Fruit fly (Drosophila melanogaster) whole organism, embryonic: Measurements from ENCODE around the gene scyl.
A peak's percentile ranks its signal among the peaks of the same experiment; 100 is the strongest.

Source experiments
- Atf-2 ChIP-seq: fragments of 200-800 bp; sonication (Bioruptor generic); optimal IDR thresholded peaks from 2 replicates; lab custom pipeline; 2016; ENCODE audit warnings: missing biosample characterization, missing genetic modification characterization
- BtbVII ChIP-seq: fragments of 200-800 bp; sonication (Bioruptor generic); optimal IDR thresholded peaks from 3 replicates; lab custom pipeline; 2017; ENCODE audit warnings: missing biosample characterization, mild to moderate bottlenecking, missing genetic modification characterization
- CG10209 ChIP-seq: fragments of 200-800 bp; sonication (Bioruptor generic); optimal IDR thresholded peaks from 3 replicates; lab custom pipeline; 2017; ENCODE audit warnings: missing biosample characterization, mild to moderate bottlenecking, missing genetic modification characterization, missing genetic modification reagents
- CG12104 ChIP-seq: fragments of 200-800 bp; sonication (Bioruptor generic); optimal IDR thresholded peaks from 3 replicates; lab custom pipeline; 2016; ENCODE audit warnings: missing biosample characterization, missing genetic modification characterization
- CG14014 ChIP-seq: fragments of 200-800 bp; sonication (Bioruptor generic); IDR thresholded peaks from 2 replicates; pipeline ENCODE4 v1.3.6; 2022; ENCODE audit warnings: missing biosample characterization, missing genetic modification characterization
- CG14441 ChIP-seq: fragments of 200-800 bp; sonication (Bioruptor generic); IDR thresholded peaks from 2 replicates; pipeline ENCODE4 v1.3.6; 2022; ENCODE audit warnings: missing biosample characterization, missing genetic modification characterization
- CG17385 ChIP-seq: fragments of 200-800 bp; sonication (Bioruptor generic); optimal IDR thresholded peaks from 3 replicates; lab custom pipeline; 2018; ENCODE audit warnings: missing biosample characterization, mild to moderate bottlenecking, missing genetic modification characterization
- CG17802 ChIP-seq: fragments of 200-800 bp; sonication (Bioruptor generic); optimal IDR thresholded peaks from 2 replicates; lab custom pipeline; 2018; ENCODE audit warnings: missing biosample characterization, mild to moderate bottlenecking, missing genetic modification characterization, moderate library complexity
- CG18599 ChIP-seq: fragments of 200-800 bp; sonication (Bioruptor generic); optimal IDR thresholded peaks from 3 replicates; lab custom pipeline; 2017; ENCODE audit warnings: missing biosample characterization, missing genetic modification characterization, mild to moderate bottlenecking, moderate library complexity, missing genetic modification reagents
- CG2120 ChIP-seq: fragments of 200-800 bp; sonication (Bioruptor generic); optimal IDR thresholded peaks from 3 replicates; lab custom pipeline; 2016; ENCODE audit warnings: missing biosample characterization, missing genetic modification characterization
- CG32767 ChIP-seq: fragments of 200-800 bp; sonication (Bioruptor generic); IDR thresholded peaks from 2 replicates; pipeline ENCODE4 v1.3.6; 2022; ENCODE audit warnings: missing biosample characterization, missing genetic modification characterization
- CG4854 ChIP-seq: fragments of 200-800 bp; sonication (Bioruptor generic); optimal IDR thresholded peaks from 2 replicates; lab custom pipeline; 2016; ENCODE audit warnings: missing biosample characterization, missing genetic modification characterization, inconsistent platforms
- CG6175 ChIP-seq: fragments of 200-800 bp; sonication (Bioruptor generic); IDR thresholded peaks from 3 replicates; pipeline ENCODE4 v1.3.6; 2022; ENCODE audit warnings: missing biosample characterization, missing genetic modification characterization
- CG6765 ChIP-seq: fragments of 200-800 bp; sonication (Bioruptor generic); optimal IDR thresholded peaks from 3 replicates; lab custom pipeline; 2017; ENCODE audit warnings: missing biosample characterization, mild to moderate bottlenecking, missing genetic modification characterization
- CG7987 ChIP-seq: fragments of 200-800 bp; sonication (Bioruptor generic); optimal IDR thresholded peaks from 2 replicates; lab custom pipeline; 2018; ENCODE audit warnings: missing biosample characterization, mild to moderate bottlenecking, missing genetic modification characterization, moderate library complexity
- CG8089 ChIP-seq: fragments of 200-800 bp; sonication (Bioruptor generic); optimal IDR thresholded peaks from 3 replicates; lab custom pipeline; 2016; ENCODE audit warnings: missing biosample characterization, missing genetic modification characterization
- CG9215 ChIP-seq: fragments of 200-800 bp; sonication (Bioruptor generic); IDR thresholded peaks from 2 replicates; pipeline ENCODE4 v1.3.6; 2022; ENCODE audit warnings: missing biosample characterization, missing genetic modification characterization
- Camta ChIP-seq: fragments of 200-800 bp; sonication (Bioruptor generic); optimal IDR thresholded peaks from 2 replicates; lab custom pipeline; 2016; ENCODE audit warnings: missing biosample characterization, missing genetic modification characterization
- Chrac-16 ChIP-seq: fragments of 200-800 bp; sonication (Bioruptor generic); optimal IDR thresholded peaks from 3 replicates; lab custom pipeline; 2016; ENCODE audit warnings: missing biosample characterization, missing genetic modification characterization
- CrebB ChIP-seq: fragments of 200-800 bp; sonication (Bioruptor generic); optimal IDR thresholded peaks from 3 replicates; lab custom pipeline; 2018; ENCODE audit warnings: missing biosample characterization, mild to moderate bottlenecking, missing genetic modification characterization
- D19B ChIP-seq: fragments of 200-800 bp; sonication (Bioruptor generic); optimal IDR thresholded peaks from 2 replicates; lab custom pipeline; 2017; ENCODE audit warnings: missing biosample characterization, mild to moderate bottlenecking, missing genetic modification characterization
- Fer3 ChIP-seq: fragments of 200-800 bp; sonication (Bioruptor generic); optimal IDR thresholded peaks from 2 replicates; lab custom pipeline; 2018; ENCODE audit warnings: missing biosample characterization, mild to moderate bottlenecking, missing genetic modification characterization, moderate library complexity
- Gug ChIP-seq: fragments of 200-800 bp; sonication (Bioruptor generic); IDR thresholded peaks from 4 replicates; pipeline ENCODE4 v1.3.6; 2022; ENCODE audit warnings: missing biosample characterization, missing genetic modification characterization
- H2.0 ChIP-seq: fragments of 200-800 bp; sonication (Bioruptor generic); IDR thresholded peaks from 2 replicates; pipeline ENCODE4 v1.3.6; 2022; ENCODE audit warnings: missing biosample characterization, missing genetic modification characterization
- HLH54F ChIP-seq: fragments of 200-800 bp; sonication (Bioruptor generic); optimal IDR thresholded peaks from 3 replicates; lab custom pipeline; 2016; ENCODE audit warnings: missing biosample characterization, missing genetic modification characterization
- MBD-R2 ChIP-seq: fragments of 200-800 bp; sonication (Bioruptor generic); IDR thresholded peaks from 2 replicates; pipeline ENCODE4 v1.3.6; 2022; ENCODE audit warnings: missing biosample characterization, missing genetic modification characterization
- MTF-1 ChIP-seq: fragments of 200-800 bp; sonication (Bioruptor generic); optimal IDR thresholded peaks from 2 replicates; lab custom pipeline; 2018; ENCODE audit warnings: missing biosample characterization, mild to moderate bottlenecking, missing genetic modification characterization, borderline replicate concordance
- Med ChIP-seq: fragments of 200-800 bp; sonication (Bioruptor generic); peaks from one replicate; lab custom pipeline; 2016; ENCODE audit warnings: missing biosample characterization, missing genetic modification characterization, mild to moderate bottlenecking, inconsistent platforms, moderate library complexity
- Meics ChIP-seq: fragments of 200-800 bp; sonication (Bioruptor generic); optimal IDR thresholded peaks from 2 replicates; lab custom pipeline; 2017; ENCODE audit warnings: missing biosample characterization, mild to moderate bottlenecking, missing genetic modification characterization
- Myb ChIP-seq: fragments of 200-800 bp; sonication (Bioruptor generic); optimal IDR thresholded peaks from 2 replicates; lab custom pipeline; 2016; ENCODE audit warnings: missing biosample characterization, missing genetic modification characterization
- NC2α ChIP-seq: fragments of 200-800 bp; sonication (Bioruptor generic); optimal IDR thresholded peaks from 2 replicates; lab custom pipeline; 2016; ENCODE audit warnings: missing biosample characterization, missing genetic modification characterization
- Nf-YC ChIP-seq: fragments of 200-800 bp; optimal IDR thresholded peaks from 3 replicates; lab custom pipeline; 2019; ENCODE audit warnings: missing biosample characterization, mild to moderate bottlenecking, missing genetic modification characterization, moderate library complexity
- Poxn ChIP-seq: fragments of 200-800 bp; sonication (Bioruptor generic); IDR thresholded peaks from 2 replicates; pipeline ENCODE4 v1.3.6; 2022; ENCODE audit warnings: missing biosample characterization, missing genetic modification characterization
- Ravus ChIP-seq: fragments of 200-800 bp; sonication (Bioruptor generic); IDR thresholded peaks from 2 replicates; pipeline ENCODE4 v1.3.6; 2022; ENCODE audit warnings: missing biosample characterization, missing genetic modification characterization
- Trl ChIP-seq, 3 experiments: fragments of >200 bp in 2 of 3; fragments of 200-800 bp in 1 of 3; sonication (Bioruptor generic) in 1 of 3; optimal IDR thresholded peaks; 2 replicates in 1 of 3; 3 replicates in 2 of 3; lab custom pipeline; 2016 to 2017; ENCODE audit warnings: missing biosample characterization in 1 of 3, missing genetic modification characterization in 1 of 3
- bab2 ChIP-seq: fragments of 200-800 bp; sonication (Bioruptor generic); optimal IDR thresholded peaks from 2 replicates; lab custom pipeline; 2016; ENCODE audit warnings: missing biosample characterization, missing genetic modification characterization
- bigmax ChIP-seq: fragments of 200-800 bp; sonication (Bioruptor generic); optimal IDR thresholded peaks from 2 replicates; lab custom pipeline; 2018; ENCODE audit warnings: missing biosample characterization, mild to moderate bottlenecking, missing genetic modification characterization
- dan ChIP-seq: fragments of 200-800 bp; sonication (Bioruptor generic); IDR thresholded peaks from 2 replicates; pipeline ENCODE4 v1.3.6; 2022; ENCODE audit warnings: missing biosample characterization, missing genetic modification characterization
- dm ChIP-seq: fragments of 200-800 bp; sonication (Bioruptor generic); optimal IDR thresholded peaks from 3 replicates; lab custom pipeline; 2016; ENCODE audit warnings: missing biosample characterization, missing genetic modification characterization
- dysf ChIP-seq: fragments of 200-800 bp; sonication (Bioruptor generic); IDR thresholded peaks from 3 replicates; pipeline ENCODE4 v1.3.6; 2022; ENCODE audit warnings: missing biosample characterization, missing genetic modification characterization
- hbn ChIP-seq: fragments of 200-800 bp; sonication (Bioruptor generic); IDR thresholded peaks from 2 replicates; pipeline ENCODE4 v1.3.6; 2022; ENCODE audit warnings: missing biosample characterization, missing genetic modification characterization; ENCODE audit not compliant: partially characterized antibody
- klu ChIP-seq: fragments of 200-800 bp; sonication (Bioruptor generic); IDR thresholded peaks from 2 replicates; pipeline ENCODE4 v1.3.6; 2022; ENCODE audit warnings: missing biosample characterization, missing genetic modification characterization
- onecut ChIP-seq: fragments of 200-800 bp; sonication (Bioruptor generic); IDR thresholded peaks from 2 replicates; pipeline ENCODE4 v1.3.6; 2022; ENCODE audit warnings: missing biosample characterization, missing genetic modification characterization
- pho ChIP-seq: fragments of 200-800 bp; sonication (Bioruptor generic); optimal IDR thresholded peaks from 2 replicates; lab custom pipeline; 2016; ENCODE audit warnings: missing biosample characterization, missing genetic modification characterization
- prd ChIP-seq, 3 experiments: fragments of >200 bp in 2 of 3; fragments of 200-800 bp in 1 of 3; sonication (Bioruptor generic) in 1 of 3; optimal IDR thresholded peaks in 2 of 3; IDR thresholded peaks in 1 of 3; 2 replicates in 2 of 3; 3 replicates in 1 of 3; pipeline versions ENCODE4 v1.3.6 to Lab custom; 2017 to 2022; ENCODE audit warnings: missing biosample characterization in 1 of 3, missing genetic modification characterization in 1 of 3
- pros ChIP-seq: fragments of 200-800 bp; sonication (Bioruptor generic); optimal IDR thresholded peaks from 3 replicates; lab custom pipeline; 2019; ENCODE audit warnings: missing biosample characterization, mild to moderate bottlenecking, missing genetic modification characterization, moderate library complexity
- repo ChIP-seq: fragments of 200-800 bp; sonication (Bioruptor generic); optimal IDR thresholded peaks from 2 replicates; lab custom pipeline; 2016; ENCODE audit warnings: missing biosample characterization, missing genetic modification characterization
- slbo ChIP-seq: fragments of 200-800 bp; sonication (Bioruptor generic); IDR thresholded peaks from 2 replicates; pipeline ENCODE4 v1.3.6; 2022; ENCODE audit warnings: missing biosample characterization, missing genetic modification characterization
- zfh1 ChIP-seq: fragments of 200-800 bp; sonication (Bioruptor generic); IDR thresholded peaks from 3 replicates; pipeline ENCODE4 v1.3.6; 2022; ENCODE audit warnings: missing biosample characterization, missing genetic modification characterization

scyl gene

dm6 chr3L:11256147-11256971 lies 4.3 kb downstream of the scyl start (continued):
- TF ChIP-seq Ravus (GFP tag; lab: Robert Waterston, UW) (no peak), Camta (GFP tag; lab: Kevin White, UChicago) (no peak), dysf (GFP tag; lab: Robert Waterston, UW) (peak; percentile 69; the same call in 1 of the 3 replicates), dan (no peak), Myb (GFP tag; lab: Kevin White, UChicago) (peak; percentile 22), pho (GFP tag; lab: Kevin White, UChicago) (no peak), onecut (GFP tag; lab: Robert Waterston, UW) (peak; percentile 55), CrebB (no peak), Nf-YC (tag; lab: Kevin White, UChicago) (peak; percentile 72), pros (GFP tag; lab: Kevin White, UChicago) (peak; percentile 26), repo (GFP tag; lab: Kevin White, UChicago) (no peak), HLH54F (GFP tag; lab: Kevin White, UChicago) (no peak), CG32767 (GFP tag; lab: Robert Waterston, UW) (peak; percentile 51; the same call in 1 of the 2 replicates), klu (GFP tag; lab: Robert Waterston, UW) (peak; percentile 59), dm (GFP tag; lab: Kevin White, UChicago) (no peak), Atf-2 (GFP tag; lab: Kevin White, UChicago) (no peak), hbn (GFP tag; lab: Robert Waterston, UW) (no peak), CG9215 (GFP tag; lab: Robert Waterston, UW) (peak; percentile 64; the same call in 1 of the 2 replicates), Chrac-16 (peak; percentile 72), slbo (GFP tag; lab: Robert Waterston, UW) (peak; percentile 69), Meics (peak; percentile 79), prd (optimal IDR thresholded peaks at IDR 0.05; lab: Kevin White, UChicago) (no peak), prd (GFP tag; IDR thresholded peaks at IDR 0.05; lab: Robert Waterston, UW) (peak; percentile 79)

dm6 chr3L:11258392-11258791 lies 6.3 kb downstream of the scyl start:
- TF ChIP-seq H2.0: no peak
- 0 out of 3 replicates have a peak, but pooled peaks have one; percentile 8 for TF ChIP-seq zfh1
- TF ChIP-seq CG6765 (GFP tag; lab: Kevin White, UChicago): peak; percentile 31
- peak; percentile 78 for TF ChIP-seq CG18599
- TF ChIP-seq CG12104 (GFP tag; lab: Kevin White, UChicago): peak; percentile 13
- no peak for TF ChIP-seq NC2α
- TF ChIP-seq MBD-R2 (GFP tag; lab: Robert Waterston, UW): no peak
- TF ChIP-seq Trl (optimal IDR thresholded peaks at IDR 0.05; lab: Kevin White, UChicago): no peak
- TF ChIP-seq Trl (GFP tag; optimal IDR thresholded peaks at IDR 0.05; lab: Kevin White, UChicago): peak; percentile 27
- no peak for TF ChIP-seq Poxn (GFP tag; lab: Robert Waterston, UW)
- peak; percentile 44 for TF ChIP-seq D19B (GFP tag; lab: Kevin White, UChicago)
- TF ChIP-seq BtbVII: peak; percentile 66
- no peak for TF ChIP-seq CG17385 (GFP tag; lab: Kevin White, UChicago)
- peak; percentile 22 for TF ChIP-seq CG4854 (GFP tag; lab: Kevin White, UChicago)
- no peak for TF ChIP-seq CG6175
- TF ChIP-seq CG2120 (GFP tag; lab: Kevin White, UChicago): peak; percentile 58
- no peak for TF ChIP-seq CG17802 (tag; lab: Kevin White, UChicago)
- TF ChIP-seq Med: peak; percentile 91
- TF ChIP-seq CG10209 (GFP tag; lab: Kevin White, UChicago): peak; percentile 14
- no peak for TF ChIP-seq bigmax (GFP tag; lab: Kevin White, UChicago)
- no peak for TF ChIP-seq Gug (GFP tag; lab: Robert Waterston, UW)
- TF ChIP-seq CG8089 (GFP tag; lab: Kevin White, UChicago): peak; percentile 22
- TF ChIP-seq CG7987 (GFP tag; lab: Kevin White, UChicago): peak; percentile 44
- no peak for TF ChIP-seq CG14441 (GFP tag; lab: Robert Waterston, UW)
- TF ChIP-seq MTF-1 (GFP tag; lab: Kevin White, UChicago): no peak
- peak; percentile 28 for TF ChIP-seq bab2 (GFP tag; lab: Kevin White, UChicago)
- no peak for TF ChIP-seq CG14014
- TF ChIP-seq Camta (GFP tag; lab: Kevin White, UChicago): no peak
- peak; percentile 28 for TF ChIP-seq Fer3
